Worm (Caenorhabditis elegans) whole organism, L2 larva: ENCODE data around the gene fipp-1.

Source experiments
- aly-2 ChIP-seq: fragments of 150-350 bp; optimal IDR thresholded peaks from 2 replicates; lab custom pipeline; 2014; ENCODE audit warnings: missing biosample characterization, missing genetic modification characterization
- egl-27 ChIP-seq: sonication (generic microtip); optimal IDR thresholded peaks from 3 replicates; lab custom pipeline; 2017; ENCODE audit warnings: missing biosample characterization, missing genetic modification reagents, missing genetic modification characterization
- elt-3 ChIP-seq: sonication (generic microtip); optimal IDR thresholded peaks from 2 replicates; lab custom pipeline; 2017; ENCODE audit warnings: missing biosample characterization, missing genetic modification characterization
- gmeb-1 ChIP-seq: fragments of 150-350 bp; optimal IDR thresholded peaks from 2 replicates; lab custom pipeline; 2014; ENCODE audit warnings: missing biosample characterization, missing genetic modification characterization
- lin-13 ChIP-seq: fragments of 150-350 bp; optimal IDR thresholded peaks from 2 replicates; lab custom pipeline; 2014; ENCODE audit warnings: missing biosample characterization, missing genetic modification reagents, missing genetic modification characterization
- nhr-6 ChIP-seq: fragments of 150-350 bp; optimal IDR thresholded peaks from 2 replicates; lab custom pipeline; 2014; ENCODE audit warnings: missing biosample characterization, missing genetic modification characterization
- nhr-77 ChIP-seq: fragments of 150-350 bp; optimal IDR thresholded peaks from 2 replicates; lab custom pipeline; 2014; ENCODE audit warnings: missing biosample characterization, missing genetic modification characterization
- ztf-4 ChIP-seq: fragments of 150-350 bp; optimal IDR thresholded peaks from 2 replicates; lab custom pipeline; 2014; ENCODE audit warnings: missing biosample characterization, missing genetic modification characterization

DNA sequence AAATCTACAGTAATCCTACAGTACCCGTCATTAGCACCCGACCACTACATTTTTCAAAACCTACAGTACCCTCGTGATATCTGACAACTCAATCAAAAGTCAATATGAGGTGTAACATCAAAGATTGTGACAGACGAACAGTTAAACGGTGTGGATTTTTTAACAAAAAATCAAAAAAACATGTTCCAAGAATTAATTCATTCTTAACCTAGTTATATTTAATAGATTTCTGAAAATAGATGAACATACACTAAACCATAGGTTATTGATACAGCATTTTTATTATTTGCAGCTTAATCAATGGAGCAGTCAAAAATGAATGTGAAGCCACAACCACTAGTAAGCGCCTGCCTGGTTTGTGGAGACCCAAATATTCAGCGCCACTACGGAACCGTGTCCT, 35.9 kb downstream of the fipp-1 start, which contains the start of gene nhr-118:
- no peak for TF ChIP-seq nhr-6
- no peak for TF ChIP-seq egl-27 (tag; lab: Kevin White, UChicago)
- TF ChIP-seq aly-2 = no peak
- no peak for TF ChIP-seq ztf-4 (tag; lab: Kevin White, UChicago)
- no peak for TF ChIP-seq nhr-77 (tag; lab: Kevin White, UChicago)
- TF ChIP-seq gmeb-1 = no peak
- TF ChIP-seq elt-3 (tag; lab: Kevin White, UChicago) = no peak
- TF ChIP-seq lin-13 (GFP tag; lab: Kevin White, UChicago) = no peak
